Worm (Caenorhabditis elegans) whole organism, L4/young adult: ENCODE data around the gene Y48E1B.3.

ENCODE experiments used
- W03F9.2 ChIP-seq: fragments of 150-350 bp; optimal IDR thresholded peaks from 2 replicates; lab custom pipeline; 2014; ENCODE audit warnings: missing biosample characterization, missing genetic modification characterization
- him-1 ChIP-seq: sonication (generic microtip); optimal IDR thresholded peaks from 2 replicates; lab custom pipeline; 2016; ENCODE audit warnings: missing genotype, missing genetic modification reagents, missing genetic modification characterization, missing compliant biosample characterization

DNA sequence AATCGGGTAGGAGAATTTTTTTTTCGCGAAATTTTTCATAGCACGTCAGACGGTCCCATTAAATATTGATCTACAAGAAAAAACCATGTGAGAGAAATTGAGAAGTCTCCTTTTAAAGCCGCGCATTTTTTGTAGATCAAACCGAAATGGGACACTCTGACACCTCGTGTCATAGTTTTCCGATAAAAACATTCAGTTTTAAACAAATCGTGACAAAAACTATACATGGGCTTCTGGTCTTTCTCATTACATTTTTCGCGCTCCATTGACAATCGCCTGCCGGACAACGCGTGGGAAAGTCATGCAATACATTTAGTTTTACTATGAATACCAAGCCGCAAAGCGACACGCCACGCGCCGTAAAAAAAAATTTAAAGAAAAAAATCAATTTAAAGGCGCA, 62.4 kb downstream of the Y48E1B.3 start:
- no peak for TF ChIP-seq him-1 (tag; lab: Kevin White, UChicago)
- no peak for TF ChIP-seq W03F9.2
